Worm (Caenorhabditis elegans) whole organism, early embryonic: ENCODE results near the gene his-64.

Experiments used
- B0310.2 ChIP-seq: sonication (generic microtip); optimal IDR thresholded peaks from 2 replicates; lab custom pipeline; 2016; ENCODE audit warnings: mild to moderate bottlenecking, missing genetic modification characterization, missing compliant biosample characterization
- F13C5.2 ChIP-seq: sonication (generic microtip); optimal IDR thresholded peaks from 2 replicates; lab custom pipeline; 2017; ENCODE audit warnings: mild to moderate bottlenecking, missing genetic modification characterization, inconsistent platforms, missing compliant biosample characterization
- aly-1 ChIP-seq: sonication (generic microtip); optimal IDR thresholded peaks from 2 replicates; lab custom pipeline; 2016; ENCODE audit warnings: missing genetic modification characterization, missing compliant biosample characterization
- ama-1 ChIP-seq: fragments of 150-350 bp; optimal IDR thresholded peaks from 2 replicates; lab custom pipeline; 2014
- ceh-13 ChIP-seq: fragments of 200-800 bp; sonication (Bioruptor generic); optimal IDR thresholded peaks from 2 replicates; lab custom pipeline; 2018; ENCODE audit warnings: mild to moderate bottlenecking, missing genetic modification characterization, missing compliant biosample characterization
- ceh-36 ChIP-seq: sonication (generic microtip); optimal IDR thresholded peaks from 2 replicates; lab custom pipeline; 2016; ENCODE audit warnings: missing genetic modification characterization, inconsistent platforms, missing compliant biosample characterization
- ets-7 ChIP-seq: sonication (generic microtip); optimal IDR thresholded peaks from 2 replicates; lab custom pipeline; 2016; ENCODE audit warnings: missing genotype, missing genetic modification characterization, missing compliant biosample characterization
- flt-1 ChIP-seq: fragments of 200-800 bp; sonication (Bioruptor generic); IDR thresholded peaks from 2 replicates; pipeline ENCODE4 v1.3.6; 2022; ENCODE audit warnings: missing genetic modification characterization, missing compliant biosample characterization
- hmbx-1 ChIP-seq: sonication (generic microtip); optimal IDR thresholded peaks from 2 replicates; lab custom pipeline; 2016; ENCODE audit warnings: mild to moderate bottlenecking, missing genetic modification characterization, missing compliant biosample characterization
- hmg-4 ChIP-seq: fragments of 200-800 bp; sonication (Bioruptor generic); optimal IDR thresholded peaks from 2 replicates; lab custom pipeline; 2018; ENCODE audit warnings: mild to moderate bottlenecking, missing genetic modification characterization, missing compliant biosample characterization
- hnd-1 ChIP-seq: sonication (generic microtip); optimal IDR thresholded peaks from 2 replicates; lab custom pipeline; 2016; ENCODE audit warnings: missing genetic modification characterization, missing compliant biosample characterization
- pes-1 ChIP-seq: fragments of 200-800 bp; sonication (Bioruptor generic); IDR thresholded peaks from 2 replicates; pipeline ENCODE4 v1.3.6; 2022; ENCODE audit warnings: missing genetic modification reagents, missing genetic modification characterization, missing compliant biosample characterization
- scrt-1 ChIP-seq: fragments of 200-800 bp; sonication (Bioruptor generic); IDR thresholded peaks from 2 replicates; pipeline ENCODE4 v1.3.6; 2022; ENCODE audit warnings: missing genetic modification characterization, missing compliant biosample characterization
- sea-1 ChIP-seq: fragments of 200-800 bp; sonication (Bioruptor generic); conservative IDR thresholded peaks from 2 replicates; pipeline ENCODE4 v1.3.6; 2022; ENCODE audit warnings: missing genetic modification characterization, missing compliant biosample characterization
- tbx-11 ChIP-seq: fragments of 200-800 bp; sonication (Bioruptor generic); IDR thresholded peaks from 2 replicates; pipeline ENCODE4 v1.3.6; 2022; ENCODE audit warnings: missing genetic modification characterization, missing compliant biosample characterization
- tbx-37 ChIP-seq: fragments of 200-800 bp; sonication (Bioruptor generic); conservative IDR thresholded peaks from 2 replicates; pipeline ENCODE4 v1.3.6; 2022; ENCODE audit warnings: missing genetic modification reagents, missing genetic modification characterization, missing compliant biosample characterization
- tra-4 ChIP-seq: sonication (generic microtip); optimal IDR thresholded peaks from 2 replicates; lab custom pipeline; 2017; ENCODE audit warnings: missing genetic modification characterization, missing compliant biosample characterization

The his-64 gene

DNA sequence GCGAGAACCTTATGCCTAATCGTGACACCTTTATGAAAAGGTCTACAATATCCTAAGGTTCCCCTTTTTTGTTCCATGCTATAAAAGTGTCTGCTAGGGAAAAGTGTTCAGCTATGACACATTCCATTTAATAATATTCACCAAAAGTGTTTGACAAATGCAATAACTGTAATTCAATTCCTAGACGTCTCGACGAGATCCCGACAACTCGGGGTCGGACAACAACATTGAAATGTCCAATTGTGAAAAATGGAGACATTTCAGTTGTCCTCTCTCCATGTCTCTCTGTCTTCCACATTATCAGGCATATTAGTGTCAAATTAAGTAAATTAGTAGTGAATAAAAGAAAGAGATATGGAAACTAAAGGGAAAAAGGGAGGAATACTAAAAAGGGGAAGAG is 24.5 kb downstream of the his-64 start:
- TF ChIP-seq tra-4 (tag; lab: Kevin White, UChicago) (no peak), F13C5.2 (tag; lab: Kevin White, UChicago) (no peak), tbx-37 (GFP tag; lab: Robert Waterston, UW) (no peak), scrt-1 (GFP tag; lab: Robert Waterston, UW) (no peak), B0310.2 (tag; lab: Kevin White, UChicago) (no peak), sea-1 (GFP tag; lab: Robert Waterston, UW) (no peak), hnd-1 (no peak)

DNA sequence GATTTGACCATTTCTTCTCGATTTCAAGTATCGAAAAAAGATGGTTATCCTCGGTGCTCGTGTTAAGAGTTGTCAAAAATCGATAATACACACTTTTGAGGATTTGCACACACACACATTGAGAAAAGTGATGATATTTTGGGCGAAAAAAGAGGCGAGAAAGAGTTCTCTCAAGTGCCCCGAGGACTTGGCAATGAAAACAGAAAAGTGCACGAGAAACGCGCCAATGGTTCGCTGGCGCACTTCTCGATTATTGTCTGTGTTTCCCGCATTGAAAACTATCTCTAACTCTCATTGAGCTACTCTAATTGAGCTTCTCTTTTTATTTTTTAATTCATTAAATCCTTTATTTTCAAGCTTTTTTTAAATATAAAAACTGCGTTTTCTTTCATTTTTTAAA is 26.8 kb downstream of the his-64 start:
- no peak for TF ChIP-seq tbx-11 (GFP tag; lab: Robert Waterston, UW)
- no peak for TF ChIP-seq ceh-36 (tag; lab: Kevin White, UChicago)
- TF ChIP-seq F13C5.2 (tag; lab: Kevin White, UChicago): no peak
- TF ChIP-seq pes-1 (GFP tag; lab: Robert Waterston, UW): no peak
- TF ChIP-seq B0310.2 (tag; lab: Kevin White, UChicago): no peak
- TF ChIP-seq sea-1 (GFP tag; lab: Robert Waterston, UW): no peak
- TF ChIP-seq scrt-1 (GFP tag; lab: Robert Waterston, UW): no peak
- TF ChIP-seq hmbx-1 (tag; lab: Kevin White, UChicago): no peak
- TF ChIP-seq tra-4 (tag; lab: Kevin White, UChicago): no peak
- TF ChIP-seq aly-1 (tag; lab: Kevin White, UChicago): no peak
- no peak for TF ChIP-seq tbx-37 (GFP tag; lab: Robert Waterston, UW)
- TF ChIP-seq ets-7 (tag; lab: Kevin White, UChicago): no peak
- TF ChIP-seq hnd-1: no peak

- TF ChIP-seq sea-1 (GFP tag; lab: Robert Waterston, UW): no peak
- no peak for TF ChIP-seq pes-1 (GFP tag; lab: Robert Waterston, UW)
- no peak for TF ChIP-seq tbx-11 (GFP tag; lab: Robert Waterston, UW)
- TF ChIP-seq tbx-37 (GFP tag; lab: Robert Waterston, UW): no peak
- TF ChIP-seq B0310.2 (tag; lab: Kevin White, UChicago): no peak
- no peak for TF ChIP-seq scrt-1 (GFP tag; lab: Robert Waterston, UW)
- TF ChIP-seq ceh-36 (tag; lab: Kevin White, UChicago): no peak
- TF ChIP-seq ceh-13 (GFP tag; lab: Kevin White, UChicago): no peak
- no peak for TF ChIP-seq hmg-4 (GFP tag; lab: Kevin White, UChicago)
- no peak for TF ChIP-seq tra-4 (tag; lab: Kevin White, UChicago)
Measured at ce11 chrIV:11434575-11434974, 27.7 kb downstream of the his-64 start.

DNA sequence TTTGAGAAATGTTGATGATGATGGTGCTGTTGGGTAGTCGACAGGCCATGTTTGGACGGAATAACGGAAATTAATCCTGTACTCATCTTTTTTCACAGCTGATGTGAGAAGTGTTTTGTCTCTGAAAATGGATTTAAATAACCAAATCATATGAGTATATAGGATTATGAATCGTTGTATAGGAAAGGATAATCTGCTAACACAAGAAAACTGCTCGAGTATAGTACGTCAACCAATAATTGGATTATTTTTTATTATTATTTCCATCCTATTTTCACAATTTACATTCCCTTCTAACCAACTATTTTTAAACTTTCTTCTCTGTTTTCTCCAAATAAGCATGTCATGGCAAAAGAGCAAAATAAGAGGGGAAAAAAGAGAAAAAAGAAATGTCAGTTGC is 28.8 kb downstream of the his-64 start:
- TF ChIP-seq tbx-11 (GFP tag; lab: Robert Waterston, UW) (no peak), hnd-1 (no peak), pes-1 (GFP tag; lab: Robert Waterston, UW) (no peak), flt-1 (GFP tag; lab: Robert Waterston, UW) (no peak), F13C5.2 (tag; lab: Kevin White, UChicago) (no peak), tbx-37 (GFP tag; lab: Robert Waterston, UW) (no peak), ets-7 (tag; lab: Kevin White, UChicago) (no peak), hmbx-1 (tag; lab: Kevin White, UChicago) (no peak)

ce11 chrIV:11438255-11438654 is 31.3 kb downstream of the his-64 start:
- TF ChIP-seq hmbx-1 (tag; lab: Kevin White, UChicago): no peak
- TF ChIP-seq B0310.2 (tag; lab: Kevin White, UChicago): no peak
- TF ChIP-seq ceh-36 (tag; lab: Kevin White, UChicago): no peak
- no peak for TF ChIP-seq tbx-37 (GFP tag; lab: Robert Waterston, UW)
- TF ChIP-seq F13C5.2 (tag; lab: Kevin White, UChicago): no peak
- TF ChIP-seq sea-1 (GFP tag; lab: Robert Waterston, UW): no peak
- TF ChIP-seq tra-4 (tag; lab: Kevin White, UChicago): no peak
- TF ChIP-seq ama-1 (lab: Kevin White, UChicago): no peak
- no peak for TF ChIP-seq ceh-13 (GFP tag; lab: Kevin White, UChicago)
- no peak for TF ChIP-seq hnd-1
- no peak for TF ChIP-seq pes-1 (GFP tag; lab: Robert Waterston, UW)
- TF ChIP-seq flt-1 (GFP tag; lab: Robert Waterston, UW): no peak
- no peak for TF ChIP-seq scrt-1 (GFP tag; lab: Robert Waterston, UW)
- no peak for TF ChIP-seq tbx-11 (GFP tag; lab: Robert Waterston, UW)
- no peak for TF ChIP-seq ets-7 (tag; lab: Kevin White, UChicago)
- no peak for TF ChIP-seq aly-1 (tag; lab: Kevin White, UChicago)
- no peak for TF ChIP-seq hmg-4 (GFP tag; lab: Kevin White, UChicago)

DNA sequence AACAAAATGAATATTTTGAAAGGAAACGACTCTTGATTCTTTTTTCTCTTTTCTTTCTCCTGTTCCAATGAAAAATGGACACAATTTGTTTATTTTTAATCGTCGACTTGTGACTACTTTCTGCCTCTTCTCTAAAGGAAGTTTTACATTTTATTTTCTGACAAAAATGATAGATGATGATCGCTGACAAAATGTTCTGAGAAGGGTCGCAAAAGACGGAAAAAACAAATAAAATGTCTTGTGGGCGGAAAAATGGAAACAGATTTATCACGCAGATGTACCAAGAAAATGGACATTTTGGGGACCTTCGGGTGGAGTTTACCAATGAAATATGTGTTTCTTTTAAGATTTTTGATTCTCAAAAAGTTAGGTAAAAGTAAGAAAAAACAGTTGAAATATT is 46.0 kb downstream of the his-64 start:
- no peak for TF ChIP-seq hmg-4 (GFP tag; lab: Kevin White, UChicago)
- no peak for TF ChIP-seq sea-1 (GFP tag; lab: Robert Waterston, UW)
- no peak for TF ChIP-seq ets-7 (tag; lab: Kevin White, UChicago)
- TF ChIP-seq hmbx-1 (tag; lab: Kevin White, UChicago): no peak
- TF ChIP-seq F13C5.2 (tag; lab: Kevin White, UChicago): no peak
- TF ChIP-seq tbx-37 (GFP tag; lab: Robert Waterston, UW): no peak
- TF ChIP-seq hnd-1: no peak
- TF ChIP-seq pes-1 (GFP tag; lab: Robert Waterston, UW): no peak
- no peak for TF ChIP-seq tbx-11 (GFP tag; lab: Robert Waterston, UW)
- no peak for TF ChIP-seq tra-4 (tag; lab: Kevin White, UChicago)
- TF ChIP-seq ceh-13 (GFP tag; lab: Kevin White, UChicago): no peak
- no peak for TF ChIP-seq aly-1 (tag; lab: Kevin White, UChicago)

- TF ChIP-seq hnd-1: no peak
- TF ChIP-seq tbx-11 (GFP tag; lab: Robert Waterston, UW): no peak
- no peak for TF ChIP-seq sea-1 (GFP tag; lab: Robert Waterston, UW)
- no peak for TF ChIP-seq B0310.2 (tag; lab: Kevin White, UChicago)
- TF ChIP-seq aly-1 (tag; lab: Kevin White, UChicago): no peak
- TF ChIP-seq tra-4 (tag; lab: Kevin White, UChicago): no peak
- TF ChIP-seq ets-7 (tag; lab: Kevin White, UChicago): no peak
- no peak for TF ChIP-seq tbx-37 (GFP tag; lab: Robert Waterston, UW)
- no peak for TF ChIP-seq ceh-36 (tag; lab: Kevin White, UChicago)
- no peak for TF ChIP-seq ama-1 (lab: Kevin White, UChicago)
- TF ChIP-seq ceh-13 (GFP tag; lab: Kevin White, UChicago): no peak
Measured at ce11 chrIV:11455824-11456223, 48.9 kb downstream of the his-64 start.
